Fruit fly (Drosophila melanogaster) whole organism, embryonic: ENCODE results near the gene Root.

Experiments
- Aef1 ChIP-seq: fragments of 200-800 bp; sonication (Bioruptor generic); IDR thresholded peaks from 3 replicates; pipeline ENCODE4 v1.3.6; 2022; ENCODE audit warnings: missing biosample characterization, missing genetic modification characterization
- CG10543 ChIP-seq: fragments of 200-800 bp; sonication (Bioruptor generic); optimal IDR thresholded peaks from 3 replicates; lab custom pipeline; 2017; ENCODE audit warnings: missing biosample characterization, mild to moderate bottlenecking, missing genetic modification characterization, moderate library complexity
- CG11696 ChIP-seq: fragments of 200-800 bp; sonication (Bioruptor generic); IDR thresholded peaks from 2 replicates; pipeline ENCODE4 v1.3.6; 2022; ENCODE audit warnings: missing biosample characterization, missing genetic modification characterization
- CG12155 ChIP-seq: fragments of 200-800 bp; sonication (Bioruptor generic); optimal IDR thresholded peaks from 3 replicates; lab custom pipeline; 2016; ENCODE audit warnings: missing biosample characterization, missing genetic modification characterization
- CG12236 ChIP-seq: fragments of 200-800 bp; sonication (Bioruptor generic); optimal IDR thresholded peaks from 2 replicates; lab custom pipeline; 2016; ENCODE audit warnings: missing biosample characterization, missing genetic modification characterization
- CG17328 ChIP-seq: fragments of 200-800 bp; sonication (Bioruptor generic); IDR thresholded peaks from 2 replicates; pipeline ENCODE4 v1.3.6; 2022; ENCODE audit warnings: missing biosample characterization, missing genetic modification characterization
- CG17385 ChIP-seq: fragments of 200-800 bp; sonication (Bioruptor generic); optimal IDR thresholded peaks from 3 replicates; lab custom pipeline; 2018; ENCODE audit warnings: missing biosample characterization, mild to moderate bottlenecking, missing genetic modification characterization
- CG18011 ChIP-seq: fragments of 200-800 bp; sonication (Bioruptor generic); optimal IDR thresholded peaks from 2 replicates; lab custom pipeline; 2017; ENCODE audit warnings: missing biosample characterization, missing genetic modification characterization, mild to moderate bottlenecking, moderate library complexity, missing genotype
- CG1832 ChIP-seq: fragments of 200-800 bp; sonication (Bioruptor generic); optimal IDR thresholded peaks from 2 replicates; lab custom pipeline; 2017; ENCODE audit warnings: missing biosample characterization, mild to moderate bottlenecking, missing genetic modification characterization, inconsistent platforms
- CG2116 ChIP-seq: fragments of 200-800 bp; sonication (Bioruptor generic); optimal IDR thresholded peaks from 3 replicates; lab custom pipeline; 2018; ENCODE audit warnings: missing biosample characterization, mild to moderate bottlenecking, missing genetic modification characterization
- CG43689 ChIP-seq: fragments of 200-800 bp; sonication (Bioruptor generic); IDR thresholded peaks from 2 replicates; pipeline ENCODE4 v1.3.6; 2022; ENCODE audit warnings: missing biosample characterization, missing genetic modification characterization
- CG4730 ChIP-seq: fragments of 200-800 bp; sonication (Bioruptor generic); IDR thresholded peaks from 2 replicates; pipeline ENCODE4 v1.3.6; 2022; ENCODE audit warnings: missing biosample characterization, missing genetic modification characterization
- CG4854 ChIP-seq: fragments of 200-800 bp; sonication (Bioruptor generic); optimal IDR thresholded peaks from 2 replicates; lab custom pipeline; 2016; ENCODE audit warnings: missing biosample characterization, missing genetic modification characterization, inconsistent platforms
- CG6765 ChIP-seq: fragments of 200-800 bp; sonication (Bioruptor generic); optimal IDR thresholded peaks from 3 replicates; lab custom pipeline; 2017; ENCODE audit warnings: missing biosample characterization, mild to moderate bottlenecking, missing genetic modification characterization
- CG7556 ChIP-seq: fragments of 200-800 bp; sonication (Bioruptor generic); optimal IDR thresholded peaks from 2 replicates; lab custom pipeline; 2017; ENCODE audit warnings: missing biosample characterization, mild to moderate bottlenecking, missing genetic modification characterization
- CG7786 ChIP-seq: fragments of 200-800 bp; sonication (Bioruptor generic); optimal IDR thresholded peaks from 2 replicates; lab custom pipeline; 2016; ENCODE audit warnings: missing biosample characterization, missing genetic modification characterization
- CG8089 ChIP-seq: fragments of 200-800 bp; sonication (Bioruptor generic); optimal IDR thresholded peaks from 3 replicates; lab custom pipeline; 2016; ENCODE audit warnings: missing biosample characterization, missing genetic modification characterization
- CG8290 ChIP-seq, 3 experiments: fragments of 200-800 bp; sonication (Bioruptor generic); optimal IDR thresholded peaks; 2 replicates each; lab custom pipeline; 2016 to 2019; ENCODE audit warnings: missing biosample characterization in 3 of 3, missing genetic modification characterization in 3 of 3, mild to moderate bottlenecking in 2 of 3, moderate library complexity in 1 of 3
- CG8359 ChIP-seq: fragments of 200-800 bp; sonication (Bioruptor generic); optimal IDR thresholded peaks from 2 replicates; lab custom pipeline; 2017; ENCODE audit warnings: missing biosample characterization, mild to moderate bottlenecking, missing genetic modification characterization, borderline replicate concordance
- CG8478 ChIP-seq: fragments of >200 bp; optimal IDR thresholded peaks from 2 replicates; lab custom pipeline; 2018
- CG9876 ChIP-seq: fragments of 200-800 bp; sonication (Bioruptor generic); optimal IDR thresholded peaks from 2 replicates; lab custom pipeline; 2016; ENCODE audit warnings: missing biosample characterization, missing genetic modification characterization
- Gsc ChIP-seq: fragments of 200-800 bp; sonication (Bioruptor generic); IDR thresholded peaks from 2 replicates; pipeline ENCODE4 v1.3.6; 2022; ENCODE audit warnings: missing biosample characterization, missing genetic modification characterization
- HmgD ChIP-seq: fragments of 200-800 bp; sonication (Bioruptor generic); optimal IDR thresholded peaks from 3 replicates; lab custom pipeline; 2016; ENCODE audit warnings: missing biosample characterization, missing genetic modification characterization
- HmgZ ChIP-seq: fragments of 200-800 bp; sonication (Bioruptor generic); optimal IDR thresholded peaks from 2 replicates; lab custom pipeline; 2018; ENCODE audit warnings: missing biosample characterization, mild to moderate bottlenecking, missing genetic modification characterization
- Hr78 ChIP-seq, 2 experiments: fragments of 200-800 bp in 1 of 2; fragments of >200 bp in 1 of 2; sonication (Bioruptor generic) in 1 of 2; optimal IDR thresholded peaks; 2 replicates each; lab custom pipeline; 2017 to 2019; ENCODE audit warnings: missing biosample characterization in 2 of 2, missing genetic modification characterization in 2 of 2, mild to moderate bottlenecking in 1 of 2, moderate library complexity in 1 of 2
- NC2α ChIP-seq: fragments of 200-800 bp; sonication (Bioruptor generic); optimal IDR thresholded peaks from 2 replicates; lab custom pipeline; 2016; ENCODE audit warnings: missing biosample characterization, missing genetic modification characterization
- Nf-YA ChIP-seq: fragments of 200-800 bp; sonication (Bioruptor generic); IDR thresholded peaks from 2 replicates; pipeline ENCODE4 v1.3.6; 2022; ENCODE audit warnings: missing biosample characterization, missing genetic modification characterization
- Optix ChIP-seq: fragments of 200-800 bp; sonication (Bioruptor generic); IDR thresholded peaks from 3 replicates; pipeline ENCODE4 v1.3.6; 2022; ENCODE audit warnings: missing biosample characterization, missing genetic modification characterization
- Xbp1 ChIP-seq: fragments of 200-800 bp; sonication (Bioruptor generic); optimal IDR thresholded peaks from 3 replicates; lab custom pipeline; 2016; ENCODE audit warnings: missing biosample characterization, mild to moderate bottlenecking, missing genetic modification characterization
- bcd ChIP-seq: fragments of 200-800 bp; sonication (Bioruptor generic); optimal IDR thresholded peaks from 2 replicates; lab custom pipeline; 2017; ENCODE audit warnings: missing biosample characterization, mild to moderate bottlenecking, missing genetic modification characterization
- bigmax ChIP-seq: fragments of 200-800 bp; sonication (Bioruptor generic); optimal IDR thresholded peaks from 2 replicates; lab custom pipeline; 2018; ENCODE audit warnings: missing biosample characterization, mild to moderate bottlenecking, missing genetic modification characterization
- chinmo ChIP-seq: fragments of 200-800 bp; sonication (Bioruptor generic); IDR thresholded peaks from 4 replicates; pipeline ENCODE4 v1.3.6; 2022; ENCODE audit warnings: missing biosample characterization, missing genetic modification characterization; ENCODE audit not compliant: partially characterized antibody
- dysf ChIP-seq: fragments of 200-800 bp; sonication (Bioruptor generic); IDR thresholded peaks from 3 replicates; pipeline ENCODE4 v1.3.6; 2022; ENCODE audit warnings: missing biosample characterization, missing genetic modification characterization
- en ChIP-seq: fragments of 200-800 bp; sonication (Bioruptor generic); optimal IDR thresholded peaks from 2 replicates; lab custom pipeline; 2016; ENCODE audit warnings: missing biosample characterization, missing genetic modification characterization
- esg ChIP-seq: fragments of 200-800 bp; sonication (Bioruptor generic); conservative IDR thresholded peaks from 2 replicates; pipeline ENCODE4 v1.3.6; 2022; ENCODE audit warnings: missing biosample characterization, missing genetic modification characterization
- fd3F ChIP-seq: fragments of 200-800 bp; sonication (Bioruptor generic); optimal IDR thresholded peaks from 2 replicates; lab custom pipeline; 2018; ENCODE audit warnings: missing biosample characterization, mild to moderate bottlenecking, missing genetic modification characterization, moderate library complexity
- insv ChIP-seq, 2 experiments: fragments of 200-800 bp; sonication (Bioruptor generic); optimal IDR thresholded peaks; 3 replicates each; lab custom pipeline; 2016 to 2018; ENCODE audit warnings: missing biosample characterization in 2 of 2, missing genetic modification characterization in 2 of 2
- lov ChIP-seq, 2 experiments: fragments of 200-800 bp in 1 of 2; fragments of >200 bp in 1 of 2; sonication (Bioruptor generic) in 1 of 2; IDR thresholded peaks in 1 of 2; optimal IDR thresholded peaks in 1 of 2; 2 replicates in 1 of 2; 3 replicates in 1 of 2; pipeline versions ENCODE4 v1.3.6 to Lab custom; 2017 to 2022; ENCODE audit warnings: missing biosample characterization in 1 of 2, missing genetic modification characterization in 1 of 2
- nom ChIP-seq: fragments of 200-800 bp; sonication (Bioruptor generic); optimal IDR thresholded peaks from 2 replicates; lab custom pipeline; 2017; ENCODE audit warnings: missing biosample characterization, missing genetic modification characterization, mild to moderate bottlenecking, moderate library complexity, missing genetic modification reagents
- onecut ChIP-seq: fragments of 200-800 bp; sonication (Bioruptor generic); IDR thresholded peaks from 2 replicates; pipeline ENCODE4 v1.3.6; 2022; ENCODE audit warnings: missing biosample characterization, missing genetic modification characterization
- sim ChIP-seq: fragments of 200-800 bp; sonication (Bioruptor generic); IDR thresholded peaks from 2 replicates; pipeline ENCODE4 v1.3.6; 2022; ENCODE audit warnings: missing biosample characterization, missing genetic modification characterization
- slou ChIP-seq: fragments of 200-800 bp; sonication (Bioruptor generic); optimal IDR thresholded peaks from 3 replicates; lab custom pipeline; 2016; ENCODE audit warnings: missing biosample characterization, missing genetic modification characterization
- slp2 ChIP-seq: fragments of 200-800 bp; sonication (Bioruptor generic); optimal IDR thresholded peaks from 2 replicates; lab custom pipeline; 2016; ENCODE audit warnings: missing biosample characterization, missing genetic modification characterization
- so ChIP-seq: fragments of 200-800 bp; sonication (Bioruptor generic); IDR thresholded peaks from 3 replicates; pipeline ENCODE4 v1.3.6; 2022; ENCODE audit warnings: missing biosample characterization, missing genetic modification characterization
- sr ChIP-seq: fragments of 200-800 bp; sonication (Bioruptor generic); IDR thresholded peaks from 3 replicates; pipeline ENCODE4 v1.3.6; 2022; ENCODE audit warnings: missing biosample characterization, missing genetic modification characterization
- tgo ChIP-seq: fragments of 200-800 bp; sonication (Bioruptor generic); IDR thresholded peaks from 3 replicates; pipeline ENCODE4 v1.3.6; 2022; ENCODE audit warnings: missing biosample characterization, missing genetic modification characterization
- tin ChIP-seq: fragments of 200-800 bp; sonication (Bioruptor generic); optimal IDR thresholded peaks from 3 replicates; lab custom pipeline; 2016; ENCODE audit warnings: missing biosample characterization, missing genetic modification characterization
- wor ChIP-seq: fragments of 200-800 bp; sonication (Bioruptor generic); IDR thresholded peaks from 2 replicates; pipeline ENCODE4 v1.3.6; 2022; ENCODE audit warnings: missing biosample characterization, missing genetic modification characterization
- yki ChIP-seq: fragments of >200 bp; optimal IDR thresholded peaks from 3 replicates; lab custom pipeline; 2018
- z ChIP-seq: fragments of 200-800 bp; sonication (Bioruptor generic); IDR thresholded peaks from 3 replicates; pipeline ENCODE4 v1.3.6; 2022; ENCODE audit warnings: missing biosample characterization, missing genetic modification characterization

Gene Root

dm6 chr3R:24141013-24141592 is 28.0 kb downstream of the Root start, which contains the start of gene Kal1 (continued):
- TF ChIP-seq Optix (GFP tag; lab: Robert Waterston, UW) (peak; percentile 90), CG10543 (GFP tag; lab: Kevin White, UChicago) (peak; percentile 66), sim (GFP tag; lab: Robert Waterston, UW) (peak; percentile 95), nom (peak; percentile 97), en (GFP tag; lab: Kevin White, UChicago) (no peak), chinmo (0 out of 4 replicates have a peak, but pooled peaks have one; percentile 44), CG7786 (no peak), CG8089 (GFP tag; lab: Kevin White, UChicago) (no peak), sr (GFP tag; lab: Robert Waterston, UW) (peak; percentile 44; the same call in 1 of the 3 replicates), tgo (GFP tag; lab: Robert Waterston, UW) (peak; percentile 93), CG8478 (lab: Kevin White, UChicago) (no peak), HmgD (GFP tag; lab: Kevin White, UChicago) (no peak), slp2 (GFP tag; lab: Kevin White, UChicago) (no peak), Gsc (peak; percentile 69), CG17328 (GFP tag; lab: Robert Waterston, UW) (peak; percentile 95), lov (optimal IDR thresholded peaks at IDR 0.05; lab: Kevin White, UChicago) (no peak), lov (GFP tag; IDR thresholded peaks at IDR 0.05; lab: Robert Waterston, UW) (peak; percentile 90), CG12236 (GFP tag; lab: Kevin White, UChicago) (no peak), onecut (GFP tag; lab: Robert Waterston, UW) (peak; percentile 87), esg (GFP tag; lab: Robert Waterston, UW) (peak; percentile 86), CG12155 (GFP tag; lab: Kevin White, UChicago) (peak; percentile 73), CG8359 (peak; percentile 81), HmgZ (tag; lab: Kevin White, UChicago) (peak; percentile 81), CG9876 (GFP tag; lab: Kevin White, UChicago) (no peak), CG8290 (GFP tag; optimal IDR thresholded peaks at IDR 0.05; lab: Kevin White, UChicago) (peak; percentile 78), CG8290 (tag; optimal IDR thresholded peaks at IDR 0.05; lab: Kevin White, UChicago) (peak in 1 of 2 experiments; percentile 66), slou (GFP tag; lab: Kevin White, UChicago) (peak; percentile 9), CG7556 (GFP tag; lab: Kevin White, UChicago) (peak; percentile 94), CG43689 (GFP tag; lab: Robert Waterston, UW) (peak; percentile 87), wor (GFP tag; lab: Robert Waterston, UW) (peak; percentile 93), NC2α (GFP tag; lab: Kevin White, UChicago) (no peak), yki (no peak), dysf (GFP tag; lab: Robert Waterston, UW) (peak; percentile 92), so (GFP tag; lab: Robert Waterston, UW) (peak; percentile 97), Xbp1 (peak; percentile 86), z (peak; percentile 60; the same call in 2 of the 3 replicates), CG11696 (GFP tag; lab: Robert Waterston, UW) (peak; percentile 47), CG1832 (GFP tag; lab: Kevin White, UChicago) (peak; percentile 9), CG6765 (GFP tag; lab: Kevin White, UChicago) (peak; percentile 74), insv (GFP tag; optimal IDR thresholded peaks at IDR 0.05; lab: Kevin White, UChicago) (peak in 1 of 2 experiments; percentile 7), fd3F (GFP tag; lab: Kevin White, UChicago) (peak; percentile 80), bigmax (no peak), CG18011 (GFP tag; lab: Kevin White, UChicago) (peak; percentile 55), CG2116 (GFP tag; lab: Kevin White, UChicago) (peak; percentile 65), Nf-YA (peak; percentile 84), CG17385 (peak; percentile 90), tin (GFP tag; lab: Kevin White, UChicago) (peak; percentile 90), Hr78 (GFP tag; optimal IDR thresholded peaks at IDR 0.05; lab: Kevin White, UChicago) (peak in 1 of 2 experiments; percentile 82), Aef1 (GFP tag; lab: Robert Waterston, UW) (peak; percentile 82), CG4730 (GFP tag; lab: Robert Waterston, UW) (peak; percentile 84), CG4854 (GFP tag; lab: Kevin White, UChicago) (peak; percentile 9), bcd (GFP tag; lab: Kevin White, UChicago) (peak; percentile 90)
